Fruit fly (Drosophila melanogaster): ENCODE results near the gene spas.

The spas gene

dm6 chr3R:24037538-24038265 is at the start of gene spas:
Gene spas, plus strand, starts transcription at chr3R:24038215.
- peak; percentile 10 for TF ChIP-seq noc (tag; optimal IDR thresholded peaks at IDR 0.05)

dm6 chr3R:23991364-23991763 is 46.7 kb upstream of the spas start:
- no peak for TF ChIP-seq noc (tag; optimal IDR thresholded peaks at IDR 0.05)

dm6 chr3R:23992823-23993797 is 44.9 kb upstream of the spas start, which contains the start of the genes Epp and Rab7:
Gene Epp, minus strand, starts transcription at chr3R:23992916.
Gene Rab7, plus strand, starts transcription at chr3R:23993008.
- TF ChIP-seq noc (tag; optimal IDR thresholded peaks at IDR 0.05), result peak; percentile 20

- no peak for TF ChIP-seq noc (tag; optimal IDR thresholded peaks at IDR 0.05)
These were observed 43.4 kb upstream of the spas start for dm6 chr3R:23994578-23994977.

DNA sequence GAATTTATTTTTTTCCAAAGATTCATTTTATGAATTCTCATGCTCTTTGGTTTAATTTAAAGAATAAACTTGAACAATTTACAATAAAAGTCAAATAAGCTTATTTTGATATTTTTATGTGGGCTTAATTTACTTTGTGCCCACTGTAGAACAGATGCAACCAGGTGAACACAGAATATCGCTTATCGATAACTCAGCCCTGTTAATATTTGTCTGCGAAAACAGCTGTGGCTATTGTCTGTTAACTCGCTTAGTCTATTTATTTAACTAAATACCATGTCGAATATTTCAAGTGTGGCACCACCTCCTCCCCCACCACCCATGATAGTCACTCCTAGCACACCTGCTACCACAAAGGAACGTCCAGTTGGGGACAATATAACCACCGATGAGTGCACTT is 42.6 kb upstream of the spas start, which contains the start of gene CG33108:
CG33108 (plus strand) TSS at position 200 of the 400 bp plus-strand sequence.
- no peak for TF ChIP-seq noc (tag; optimal IDR thresholded peaks at IDR 0.05)

- no peak for TF ChIP-seq noc (tag; optimal IDR thresholded peaks at IDR 0.05)
These were observed 41.8 kb upstream of the spas start, which contains the start of gene LSm3 for dm6 chr3R:23996224-23996623. Gene LSm3, plus strand, starts transcription at chr3R:23996262.

dm6 chr3R:24001150-24001549 is 36.9 kb upstream of the spas start:
- no peak for TF ChIP-seq noc (tag; optimal IDR thresholded peaks at IDR 0.05)

dm6 chr3R:24003948-24004347 is 34.1 kb upstream of the spas start:
- TF ChIP-seq noc (tag; optimal IDR thresholded peaks at IDR 0.05), result no peak

DNA sequence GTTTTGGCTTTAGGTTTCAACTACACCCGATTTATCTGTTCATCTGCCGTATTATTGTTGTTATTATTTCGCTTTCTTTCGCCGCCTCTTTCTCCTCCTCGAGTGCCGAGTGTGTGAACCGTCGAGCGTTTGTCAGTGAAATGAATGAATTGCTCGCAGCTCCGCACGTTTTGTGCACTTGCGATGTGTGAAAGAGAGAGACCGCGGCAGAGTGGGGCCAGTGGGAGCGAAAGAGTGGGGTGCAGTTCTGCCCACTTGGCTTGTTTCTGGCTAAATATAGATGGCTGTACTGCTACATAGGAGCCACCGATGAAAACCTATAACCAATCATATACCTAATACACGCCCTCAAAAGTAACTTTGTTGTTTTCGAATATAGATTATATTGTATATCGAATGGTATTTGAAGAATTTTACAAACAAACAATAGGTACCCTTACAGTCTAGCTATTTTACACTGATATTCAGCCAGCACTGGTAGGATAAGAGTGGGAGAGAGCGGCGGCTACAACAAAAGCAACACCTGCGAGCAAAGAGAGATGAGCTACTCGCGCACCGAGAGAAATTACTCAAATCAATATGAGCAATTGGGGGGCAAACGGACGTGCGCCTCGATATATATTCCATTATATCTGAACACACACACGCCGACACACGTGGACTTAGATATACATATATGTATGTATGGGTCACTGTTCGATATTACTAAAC is 31.4 kb upstream of the spas start:
- peak; percentile 42 for TF ChIP-seq noc (tag; optimal IDR thresholded peaks at IDR 0.05)

- peak; percentile 33 for TF ChIP-seq noc (tag; optimal IDR thresholded peaks at IDR 0.05)
These were observed 30.1 kb upstream of the spas start for dm6 chr3R:24007775-24008506.

dm6 chr3R:24008887-24009286 is 29.1 kb upstream of the spas start:
- no peak for TF ChIP-seq noc (tag; optimal IDR thresholded peaks at IDR 0.05)

- no peak for TF ChIP-seq noc (tag; optimal IDR thresholded peaks at IDR 0.05)
These were observed 27.3 kb upstream of the spas start for dm6 chr3R:24010637-24011214.

DNA sequence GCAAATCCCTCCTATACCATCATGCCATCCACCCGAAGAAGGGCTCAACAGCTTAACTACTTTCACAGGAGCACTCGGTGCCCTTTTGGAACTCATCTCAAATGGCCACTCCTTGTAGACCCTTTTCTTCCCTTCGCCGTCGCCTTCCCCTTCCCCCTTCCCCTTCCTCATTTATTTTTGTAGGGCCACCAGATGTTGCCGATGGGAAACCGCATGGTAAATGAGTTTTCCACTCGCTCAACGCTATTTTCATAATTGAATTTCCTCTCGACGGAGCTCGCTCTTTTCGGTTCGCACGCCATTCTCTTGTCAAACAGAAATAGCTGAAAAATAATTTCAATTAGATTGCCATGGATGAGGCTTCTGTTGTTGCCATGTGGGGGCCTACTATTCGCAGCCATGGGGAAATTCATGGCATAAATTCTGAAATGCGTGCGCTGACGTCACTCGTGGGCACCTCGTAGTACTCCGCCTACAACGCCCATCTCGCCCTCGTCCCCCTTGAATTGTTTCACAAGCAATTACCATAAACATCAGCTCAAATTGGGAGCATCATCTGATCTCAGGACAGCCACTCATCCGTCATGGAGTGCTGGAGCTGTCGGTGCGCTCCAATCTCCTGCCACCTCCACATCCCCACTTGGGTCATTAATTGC is 25.8 kb upstream of the spas start:
- TF ChIP-seq noc (tag; optimal IDR thresholded peaks at IDR 0.05), result no peak

DNA sequence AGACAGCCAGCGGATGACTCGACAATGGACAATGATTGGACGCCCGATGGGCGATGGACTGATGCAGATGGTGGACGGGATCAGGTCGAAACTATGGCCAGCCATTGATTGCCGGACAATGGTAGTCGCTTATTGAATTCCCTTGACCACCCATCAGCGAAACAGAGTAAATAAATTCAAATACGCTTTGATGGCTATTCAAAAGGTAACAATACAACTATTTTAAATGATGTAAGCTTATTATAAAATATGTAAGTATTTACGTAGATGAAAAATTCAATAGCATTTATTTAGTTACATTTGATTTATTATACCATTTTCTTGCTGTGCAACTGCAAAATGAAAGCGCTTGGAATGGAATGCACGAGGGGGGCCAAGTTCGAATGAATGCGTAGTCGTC is 23.4 kb upstream of the spas start:
- TF ChIP-seq noc (tag; optimal IDR thresholded peaks at IDR 0.05), result no peak

Measured in whole organism, larva.